Worm (Caenorhabditis elegans) whole organism, young adult: Measurements from ENCODE around the gene F40G12.4.

Source experiments
- D2030.7 ChIP-seq: fragments of 200-800 bp; sonication (Bioruptor generic); IDR thresholded peaks from 2 replicates; pipeline ENCODE4 v1.3.6; 2022; ENCODE audit warnings: missing genetic modification reagents, missing genetic modification characterization, missing compliant biosample characterization
- F23B12.7 ChIP-seq: sonication (generic microtip); optimal IDR thresholded peaks from 2 replicates; lab custom pipeline; 2017; ENCODE audit warnings: missing genetic modification characterization, mild to moderate bottlenecking, missing compliant biosample characterization, antibody characterized with exemption, moderate library complexity; ENCODE audit not compliant: insufficient read depth
- F39B2.1 ChIP-seq: fragments of 200-800 bp; sonication (Bioruptor generic); IDR thresholded peaks from 2 replicates; pipeline ENCODE4 v1.3.6; 2022; ENCODE audit warnings: missing genetic modification reagents, missing genetic modification characterization, missing compliant biosample characterization
- F49E8.2 ChIP-seq: sonication (generic microtip); optimal IDR thresholded peaks from 3 replicates; lab custom pipeline; 2017; ENCODE audit warnings: missing genetic modification characterization, mild to moderate bottlenecking, missing compliant biosample characterization, antibody characterized with exemption, moderate library complexity; ENCODE audit not compliant: insufficient read depth
- F52B5.7 ChIP-seq: sonication (generic microtip); optimal IDR thresholded peaks from 2 replicates; lab custom pipeline; 2016; ENCODE audit warnings: mild to moderate bottlenecking, missing genetic modification characterization, missing compliant biosample characterization
- F57A8.1 ChIP-seq: fragments of 200-800 bp; sonication (Bioruptor generic); optimal IDR thresholded peaks from 2 replicates; lab custom pipeline; 2018; ENCODE audit warnings: mild to moderate bottlenecking, missing genetic modification characterization, moderate library complexity, missing compliant biosample characterization
- T07F8.4 ChIP-seq: sonication (generic microtip); optimal IDR thresholded peaks from 2 replicates; lab custom pipeline; 2016; ENCODE audit warnings: mild to moderate bottlenecking, missing genetic modification characterization, moderate library complexity, missing compliant biosample characterization
- Y79H2A.3 ChIP-seq: fragments of 200-800 bp; sonication (Bioruptor generic); conservative IDR thresholded peaks from 2 replicates; pipeline ENCODE4 v1.3.6; 2022; ENCODE audit warnings: missing genetic modification reagents, missing genetic modification characterization, missing compliant biosample characterization
- akir-1 ChIP-seq: fragments of 200-800 bp; sonication (Bioruptor generic); optimal IDR thresholded peaks from 2 replicates; lab custom pipeline; 2018; ENCODE audit warnings: mild to moderate bottlenecking, missing genetic modification characterization, moderate library complexity, missing compliant biosample characterization
- bed-1 ChIP-seq: fragments of 200-800 bp; sonication (Bioruptor generic); IDR thresholded peaks from 2 replicates; pipeline ENCODE4 v1.3.6; 2022; ENCODE audit warnings: missing genetic modification reagents, missing genetic modification characterization, missing compliant biosample characterization
- ccch-3 ChIP-seq: fragments of 200-800 bp; sonication (Bioruptor generic); optimal IDR thresholded peaks from 2 replicates; lab custom pipeline; 2018; ENCODE audit warnings: mild to moderate bottlenecking, missing genetic modification characterization, missing compliant biosample characterization
- cebp-2 ChIP-seq: fragments of 200-800 bp; sonication (Bioruptor generic); IDR thresholded peaks from 2 replicates; pipeline ENCODE4 v1.3.6; 2022; ENCODE audit warnings: missing genetic modification characterization, missing compliant biosample characterization
- ceh-40 ChIP-seq: fragments of 200-800 bp; sonication (Bioruptor generic); IDR thresholded peaks from 2 replicates; pipeline ENCODE4 v1.3.6; 2022; ENCODE audit warnings: missing genetic modification characterization, missing compliant biosample characterization
- ceh-79 ChIP-seq: sonication (generic microtip); optimal IDR thresholded peaks from 2 replicates; lab custom pipeline; 2017; ENCODE audit warnings: mild to moderate bottlenecking, missing genetic modification characterization, missing compliant biosample characterization
- egl-44 ChIP-seq: fragments of 200-800 bp; sonication (Bioruptor generic); IDR thresholded peaks from 2 replicates; pipeline ENCODE4 v1.3.6; 2022; ENCODE audit warnings: missing genetic modification reagents, missing genetic modification characterization, missing compliant biosample characterization
- gei-17 ChIP-seq: fragments of 200-800 bp; sonication (Bioruptor generic); optimal IDR thresholded peaks from 2 replicates; lab custom pipeline; 2018; ENCODE audit warnings: mild to moderate bottlenecking, missing genetic modification characterization, missing compliant biosample characterization
- hmg-20 ChIP-seq: fragments of 200-800 bp; sonication (Bioruptor generic); IDR thresholded peaks from 2 replicates; pipeline ENCODE4 v1.3.6; 2022; ENCODE audit warnings: missing genetic modification reagents, missing genetic modification characterization, missing compliant biosample characterization
- hrde-1 ChIP-seq: sonication (generic microtip); optimal IDR thresholded peaks from 2 replicates; lab custom pipeline; 2016; ENCODE audit warnings: missing genetic modification characterization, mild to moderate bottlenecking, missing compliant biosample characterization, moderate library complexity, missing genotype, missing genetic modification reagents, borderline replicate concordance
- lag-1 ChIP-seq: fragments of 200-800 bp; sonication (Bioruptor generic); IDR thresholded peaks from 2 replicates; pipeline ENCODE4 v1.3.6; 2022; ENCODE audit warnings: missing genetic modification reagents, missing genetic modification characterization, missing compliant biosample characterization
- lin-26 ChIP-seq: fragments of 200-800 bp; sonication (Bioruptor generic); IDR thresholded peaks from 2 replicates; pipeline ENCODE4 v1.3.6; 2022; ENCODE audit warnings: missing genetic modification reagents, missing genetic modification characterization, missing compliant biosample characterization
- lin-35 ChIP-seq, 3 experiments: fragments of 150-350 bp in 2 of 3; sonication (generic microtip) in 1 of 3; optimal IDR thresholded peaks; 2 replicates each; lab custom pipeline; 2014 to 2018; ENCODE audit warnings: missing biosample characterization in 3 of 3, missing genetic modification characterization in 3 of 3, missing genetic modification reagents in 3 of 3
- lin-40 ChIP-seq: sonication (generic microtip); optimal IDR thresholded peaks from 2 replicates; lab custom pipeline; 2016; ENCODE audit warnings: missing genetic modification characterization, mild to moderate bottlenecking, missing compliant biosample characterization, missing genotype, missing genetic modification reagents
- madf-6 ChIP-seq: fragments of 200-800 bp; sonication (Bioruptor generic); IDR thresholded peaks from 2 replicates; pipeline ENCODE4 v1.3.6; 2022; ENCODE audit warnings: missing genetic modification reagents, missing genetic modification characterization, missing compliant biosample characterization
- madf-8 ChIP-seq: fragments of 200-800 bp; sonication (Bioruptor generic); conservative IDR thresholded peaks from 2 replicates; pipeline ENCODE4 v1.3.6; 2022; ENCODE audit warnings: missing genetic modification reagents, missing genetic modification characterization, missing compliant biosample characterization
- nhr-80 ChIP-seq: sonication (generic microtip); optimal IDR thresholded peaks from 2 replicates; lab custom pipeline; 2016; ENCODE audit warnings: missing genetic modification characterization, missing compliant biosample characterization
- rcor-1 ChIP-seq: fragments of 200-800 bp; sonication (Bioruptor generic); IDR thresholded peaks from 2 replicates; pipeline ENCODE4 v1.3.6; 2022; ENCODE audit warnings: missing genetic modification reagents, missing genetic modification characterization, missing compliant biosample characterization
- rpc-1 ChIP-seq, 2 experiments: fragments of 150-350 bp in 1 of 2; sonication (generic microtip) in 1 of 2; optimal IDR thresholded peaks; 2 replicates each; lab custom pipeline; 2014 to 2018; ENCODE audit warnings: missing biosample characterization in 1 of 2, missing genetic modification characterization in 1 of 2, missing genetic modification reagents in 1 of 2, missing genotype in 1 of 2
- sdz-38 ChIP-seq: sonication (generic microtip); optimal IDR thresholded peaks from 2 replicates; lab custom pipeline; 2016; ENCODE audit warnings: missing genotype, missing genetic modification characterization, missing compliant biosample characterization
- sea-2 ChIP-seq: fragments of 200-800 bp; sonication (Bioruptor generic); IDR thresholded peaks from 2 replicates; pipeline ENCODE4 v1.3.6; 2022; ENCODE audit warnings: missing genetic modification characterization, missing compliant biosample characterization
- unc-62 ChIP-seq: fragments of 150-350 bp; optimal IDR thresholded peaks from 2 replicates; lab custom pipeline; 2014; ENCODE audit warnings: missing biosample characterization, missing genetic modification reagents, missing genetic modification characterization
- ztf-25 ChIP-seq: fragments of 200-800 bp; sonication (Bioruptor generic); IDR thresholded peaks from 2 replicates; pipeline ENCODE4 v1.3.6; 2022; ENCODE audit warnings: missing genetic modification reagents, missing genetic modification characterization, missing compliant biosample characterization
- ztf-26 ChIP-seq: sonication (generic microtip); optimal IDR thresholded peaks from 2 replicates; lab custom pipeline; 2017; ENCODE audit warnings: missing genetic modification characterization, missing compliant biosample characterization
- ztf-6 ChIP-seq: fragments of 200-800 bp; sonication (Bioruptor generic); IDR thresholded peaks from 2 replicates; pipeline ENCODE4 v1.3.6; 2022; ENCODE audit warnings: missing genetic modification reagents, missing genetic modification characterization, missing compliant biosample characterization

F40G12.4 gene

ce11 chrV:14293667-14294194, 25.2 kb upstream of the F40G12.4 start, which contains the start of gene F14D7.2 (continued):
- TF ChIP-seq madf-6 (GFP tag; lab: Robert Waterston, UW), result peak; percentile 80
- no peak for TF ChIP-seq ccch-3 (GFP tag; lab: Kevin White, UChicago)
- peak; percentile 62 for TF ChIP-seq madf-8 (GFP tag; lab: Robert Waterston, UW)
- no peak for TF ChIP-seq gei-17 (GFP tag; lab: Kevin White, UChicago)
- no peak for TF ChIP-seq lin-26 (GFP tag; lab: Robert Waterston, UW)
- no peak for TF ChIP-seq rcor-1 (GFP tag; lab: Robert Waterston, UW)
- no peak for TF ChIP-seq ceh-40 (GFP tag; lab: Robert Waterston, UW)
- TF ChIP-seq Y79H2A.3 (GFP tag; lab: Robert Waterston, UW), result no peak
- no peak for TF ChIP-seq F39B2.1 (GFP tag; lab: Robert Waterston, UW)
- no peak for TF ChIP-seq F57A8.1 (GFP tag; lab: Kevin White, UChicago)
- TF ChIP-seq lin-40 (tag; lab: Kevin White, UChicago), result no peak
- no peak for TF ChIP-seq nhr-80 (tag; lab: Kevin White, UChicago)
- no peak for TF ChIP-seq F49E8.2 (tag; lab: Kevin White, UChicago)
- no peak for TF ChIP-seq F23B12.7 (tag; lab: Kevin White, UChicago)
- no peak for TF ChIP-seq ztf-25

- TF ChIP-seq egl-44 (GFP tag; lab: Robert Waterston, UW) (no peak), akir-1 (GFP tag; lab: Kevin White, UChicago) (no peak), lin-35 (GFP tag; optimal IDR thresholded peaks at IDR 0.05; lab: Kevin White, UChicago) (no peak), cebp-2 (GFP tag; lab: Robert Waterston, UW) (no peak), hmg-20 (GFP tag; lab: Robert Waterston, UW) (no peak), sdz-38 (tag; lab: Kevin White, UChicago) (no peak), hrde-1 (tag; lab: Kevin White, UChicago) (no peak), F52B5.7 (no peak), D2030.7 (GFP tag; lab: Robert Waterston, UW) (no peak), unc-62 (GFP tag; lab: Kevin White, UChicago) (no peak), ztf-6 (GFP tag; lab: Robert Waterston, UW) (no peak), bed-1 (no peak), sea-2 (GFP tag; lab: Robert Waterston, UW) (no peak), T07F8.4 (tag; lab: Kevin White, UChicago) (no peak), lag-1 (GFP tag; lab: Robert Waterston, UW) (no peak)
Measured at ce11 chrV:14290636-14291035, 22.1 kb upstream of the F40G12.4 start, which contains the start of gene F14D7.18. Gene F14D7.18, minus strand, starts transcription at chrV:14290736.

ce11 chrV:14289363-14289762, 20.8 kb upstream of the F40G12.4 start, which contains the start of gene F14D7.1:
Gene F14D7.1, minus strand, starts transcription at chrV:14289463.
- TF ChIP-seq ceh-79, result no peak
- TF ChIP-seq lin-40 (tag; lab: Kevin White, UChicago), result no peak
- no peak for TF ChIP-seq madf-6 (GFP tag; lab: Robert Waterston, UW)
- no peak for TF ChIP-seq ztf-26 (tag; lab: Kevin White, UChicago)
- TF ChIP-seq rpc-1 (optimal IDR thresholded peaks at IDR 0.05; lab: Kevin White, UChicago), result no peak
- TF ChIP-seq rpc-1 (tag; optimal IDR thresholded peaks at IDR 0.05; lab: Kevin White, UChicago), result no peak
- no peak for TF ChIP-seq nhr-80 (tag; lab: Kevin White, UChicago)
- no peak for TF ChIP-seq lag-1 (GFP tag; lab: Robert Waterston, UW)
- no peak for TF ChIP-seq hmg-20 (GFP tag; lab: Robert Waterston, UW)
